Fruit fly (Drosophila melanogaster) S2 (cell line): ENCODE results near the gene CG9988.
A peak's percentile ranks its signal among the peaks of the same experiment; 100 is the strongest.

ENCODE experiments used
- CG8478 ChIP-seq: fragments of >200 bp; optimal IDR thresholded peaks from 2 replicates; lab custom pipeline; 2018
- CTCF ChIP-seq, 2 experiments: fragments of >200 bp; optimal IDR thresholded peaks; 2 replicates each; lab custom pipeline; 2018

CG9988 gene

DNA sequence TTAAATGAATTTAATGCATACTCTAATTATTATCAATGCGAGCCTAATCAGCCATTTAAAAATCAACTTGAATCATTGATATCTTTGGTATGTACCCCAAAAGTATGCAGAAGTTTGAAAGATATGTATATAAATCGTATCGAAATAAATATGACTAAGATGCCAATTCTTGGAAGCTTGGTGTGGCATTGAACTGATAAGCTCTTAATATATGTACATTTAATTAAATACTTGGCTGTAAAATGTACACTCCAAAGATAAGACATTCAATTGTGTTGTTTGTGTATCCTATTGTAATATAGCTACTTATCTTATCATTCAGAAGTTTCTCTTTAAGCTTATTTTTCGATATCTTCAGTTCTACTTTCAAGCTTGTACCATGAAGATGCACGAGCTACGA lies 32.6 kb downstream of the CG9988 start, which contains the start of gene CG33346:
TSS of gene CG33346 (plus strand) at position 380 of the 400 bp plus-strand sequence.
- no peak for TF ChIP-seq CG8478 (lab: Kevin White, UChicago)
- no peak for TF ChIP-seq CTCF (optimal IDR thresholded peaks at IDR 0.05; lab: Kevin White, UChicago)

- TF ChIP-seq CTCF (optimal IDR thresholded peaks at IDR 0.05; lab: Kevin White, UChicago) (no peak), CG8478 (lab: Kevin White, UChicago) (no peak)
Observed at dm6 chr3R:28670404-28670803, 34.2 kb downstream of the CG9988 start, which contains the start of gene Sid. Gene Sid, plus strand, starts transcription at chr3R:28670704.

DNA sequence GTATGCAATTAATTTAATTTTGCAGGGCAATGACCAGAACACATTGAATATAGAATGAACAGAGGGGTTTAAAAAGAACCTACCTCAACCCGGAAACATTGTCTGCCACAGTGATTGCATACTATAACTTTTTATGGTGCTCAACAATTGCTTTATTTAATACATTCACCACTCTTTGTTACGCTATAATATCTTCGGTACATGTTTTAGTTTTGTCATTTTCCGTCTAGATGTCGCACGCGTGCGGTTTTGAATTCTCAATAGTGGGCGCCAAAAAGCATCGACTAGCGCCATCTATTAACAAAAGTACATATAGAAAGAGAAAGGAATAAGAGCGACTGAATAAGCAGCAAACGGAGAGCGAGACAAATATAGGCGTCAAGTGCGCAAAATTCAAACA lies 35.9 kb downstream of the CG9988 start:
- TF ChIP-seq CTCF (optimal IDR thresholded peaks at IDR 0.05; lab: Kevin White, UChicago) (peak; percentile 96), CG8478 (lab: Kevin White, UChicago) (no peak)

DNA sequence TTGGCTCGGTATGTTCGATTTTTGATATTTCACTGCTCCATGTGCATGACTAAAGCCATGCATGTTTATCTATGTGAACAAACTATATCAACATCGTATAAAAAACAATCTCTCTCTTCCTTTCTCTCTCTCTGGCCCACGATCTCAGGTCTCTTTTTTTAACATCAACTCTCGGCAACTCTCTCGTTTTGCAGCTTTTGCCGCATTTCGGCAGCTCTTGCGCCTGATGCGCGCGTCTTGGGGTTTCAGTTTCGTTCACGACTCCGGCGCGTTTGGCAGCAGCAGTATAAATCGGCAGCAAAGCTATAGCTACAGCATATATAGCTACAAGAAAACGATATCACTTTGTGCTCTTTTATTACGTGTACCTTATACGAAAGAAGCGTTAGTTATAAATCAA lies 38.6 kb downstream of the CG9988 start, which contains the start of gene snu:
TSS of gene snu (plus strand) at position 254 of the 400 bp plus-strand sequence.
- TF ChIP-seq CTCF (optimal IDR thresholded peaks at IDR 0.05; lab: Kevin White, UChicago) (no peak), CG8478 (lab: Kevin White, UChicago) (no peak)

DNA sequence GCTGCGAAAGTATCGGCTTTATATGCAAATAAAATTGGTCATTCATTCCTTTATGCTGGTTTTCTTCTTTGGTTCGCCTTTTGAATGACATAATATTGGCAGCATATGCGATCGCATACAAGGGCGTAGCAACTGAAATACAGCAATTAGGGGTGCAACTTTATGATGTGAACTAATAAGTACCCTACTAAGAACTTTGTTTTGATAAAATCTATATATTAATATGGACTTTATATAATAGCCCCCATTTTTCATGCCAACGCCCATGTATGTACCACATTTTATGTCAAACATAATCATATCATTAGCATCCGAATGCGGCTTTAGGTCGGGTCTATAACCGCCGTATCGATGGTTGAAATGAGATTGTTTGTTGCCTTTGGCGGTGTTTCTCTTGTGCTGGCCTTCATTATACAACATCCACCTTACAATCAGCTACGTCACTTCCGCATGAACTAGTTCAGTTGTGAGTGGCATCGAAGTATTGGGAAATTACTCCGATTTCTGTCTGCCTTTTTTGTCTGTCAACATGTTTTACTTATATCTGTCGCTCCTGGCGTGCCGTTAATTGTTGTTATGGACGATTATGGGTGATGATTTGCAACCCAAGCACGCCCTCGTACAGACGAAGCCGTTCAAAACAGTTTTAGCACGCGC lies 40.8 kb downstream of the CG9988 start:
- no peak for TF ChIP-seq CG8478 (lab: Kevin White, UChicago)
- no peak for TF ChIP-seq CTCF (optimal IDR thresholded peaks at IDR 0.05; lab: Kevin White, UChicago)

DNA sequence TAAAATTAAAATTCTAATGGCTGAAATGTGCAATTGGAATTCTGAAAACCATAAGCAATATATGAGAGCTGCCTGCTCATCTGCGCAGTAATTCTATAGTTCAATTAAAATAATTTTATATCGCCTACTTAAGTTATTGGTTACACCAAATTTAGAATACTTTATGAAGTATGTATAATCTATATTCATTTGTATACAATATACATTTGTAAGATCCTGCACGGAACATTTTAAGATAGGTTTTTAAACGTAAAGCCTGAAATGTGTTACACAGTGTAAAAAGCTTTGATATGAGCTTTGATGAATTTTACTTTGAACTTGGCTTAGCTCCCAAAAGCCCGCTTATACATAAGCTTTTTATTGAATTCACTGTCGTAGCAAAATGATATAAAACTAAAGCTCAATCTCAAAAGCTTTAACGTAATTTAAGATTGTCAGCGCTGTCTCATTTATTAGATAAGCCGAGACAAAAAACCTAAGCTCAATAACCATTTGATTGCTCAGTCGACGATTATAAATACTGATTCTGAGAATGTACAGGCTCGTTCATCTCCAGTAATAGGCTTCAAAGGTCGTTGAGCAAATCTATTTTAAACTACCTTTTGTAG lies 41.4 kb downstream of the CG9988 start:
- no peak for TF ChIP-seq CG8478 (lab: Kevin White, UChicago)
- no peak for TF ChIP-seq CTCF (optimal IDR thresholded peaks at IDR 0.05; lab: Kevin White, UChicago)

- no peak for TF ChIP-seq CG8478 (lab: Kevin White, UChicago)
Observed at dm6 chr3R:28679583-28679982, 43.4 kb downstream of the CG9988 start.

dm6 chr3R:28681834-28682464 lies 45.7 kb downstream of the CG9988 start:
- TF ChIP-seq CG8478 (lab: Kevin White, UChicago): no peak

DNA sequence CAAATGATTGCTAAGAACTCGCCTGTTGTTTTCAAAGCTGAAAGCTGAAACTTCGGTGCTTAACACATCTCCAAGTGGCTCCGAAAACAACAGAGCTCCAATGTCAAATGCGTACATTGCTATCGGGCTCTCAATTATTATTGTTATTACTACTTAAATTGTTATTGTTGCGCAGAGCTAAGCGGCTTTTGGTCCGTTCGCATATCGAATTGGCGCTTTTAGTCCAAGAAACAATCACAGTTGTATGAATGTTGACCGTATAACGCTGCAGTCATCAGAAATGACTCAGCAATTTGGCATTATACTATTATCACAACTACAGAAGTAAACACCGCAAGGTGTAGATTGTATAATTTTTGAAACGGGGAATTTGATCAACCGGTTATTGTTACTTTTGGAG lies 49.3 kb downstream of the CG9988 start:
- no peak for TF ChIP-seq CG8478 (lab: Kevin White, UChicago)

dm6 chr3R:28687969-28688368 lies 51.8 kb downstream of the CG9988 start:
- TF ChIP-seq CTCF (optimal IDR thresholded peaks at IDR 0.05; lab: Kevin White, UChicago) (no peak), CG8478 (lab: Kevin White, UChicago) (no peak)
